Fruit fly (Drosophila melanogaster) whole organism, prepupa: ENCODE data around the gene Wnt10.

Experiments used
- Blimp-1 ChIP-seq: fragments of 200-800 bp; sonication (Bioruptor generic); optimal IDR thresholded peaks from 3 replicates; lab custom pipeline; 2017; ENCODE audit warnings: missing biosample characterization, missing genetic modification characterization, mild to moderate bottlenecking, moderate library complexity, missing genetic modification reagents
- CG10669 ChIP-seq: fragments of 200-800 bp; sonication (Bioruptor generic); optimal IDR thresholded peaks from 3 replicates; lab custom pipeline; 2018; ENCODE audit warnings: missing biosample characterization, mild to moderate bottlenecking, missing genetic modification characterization, moderate library complexity
- CG11762 ChIP-seq: fragments of 200-800 bp; sonication (Bioruptor generic); optimal IDR thresholded peaks from 3 replicates; lab custom pipeline; 2016; ENCODE audit warnings: missing biosample characterization, missing genetic modification characterization; ENCODE audit not compliant: insufficient read depth
- CG15336 ChIP-seq: fragments of 200-800 bp; sonication (Bioruptor generic); IDR thresholded peaks from 2 replicates; pipeline ENCODE4 v1.3.6; 2022; ENCODE audit warnings: missing biosample characterization, missing genetic modification characterization
- CG31627 ChIP-seq: fragments of 200-800 bp; sonication (Bioruptor generic); optimal IDR thresholded peaks from 3 replicates; lab custom pipeline; 2016; ENCODE audit warnings: missing biosample characterization, missing genetic modification characterization
- CG34406 ChIP-seq: fragments of 200-800 bp; sonication (Bioruptor generic); optimal IDR thresholded peaks from 3 replicates; lab custom pipeline; 2016; ENCODE audit warnings: missing biosample characterization, missing genetic modification characterization
- CG6163 ChIP-seq: fragments of 200-800 bp; sonication (Bioruptor generic); IDR thresholded peaks from 3 replicates; pipeline ENCODE4 v1.3.6; 2022; ENCODE audit warnings: missing biosample characterization, missing genetic modification characterization
- CG6276 ChIP-seq: fragments of 200-800 bp; sonication (Bioruptor generic); optimal IDR thresholded peaks from 2 replicates; lab custom pipeline; 2017; ENCODE audit warnings: missing biosample characterization, mild to moderate bottlenecking, missing genetic modification characterization
- CG6792 ChIP-seq: fragments of 200-800 bp; sonication (Bioruptor generic); optimal IDR thresholded peaks from 3 replicates; lab custom pipeline; 2016; ENCODE audit warnings: missing biosample characterization, missing genetic modification characterization
- CG6808 ChIP-seq: fragments of 200-800 bp; sonication (Bioruptor generic); optimal IDR thresholded peaks from 3 replicates; lab custom pipeline; 2017; ENCODE audit warnings: missing biosample characterization, missing genetic modification characterization, mild to moderate bottlenecking, moderate library complexity, missing genetic modification reagents
- CG6854 ChIP-seq: fragments of 200-800 bp; sonication (Bioruptor generic); optimal IDR thresholded peaks from 2 replicates; lab custom pipeline; 2017; ENCODE audit warnings: missing biosample characterization, mild to moderate bottlenecking, missing genetic modification characterization
- CG7368 ChIP-seq: fragments of 200-800 bp; sonication (Bioruptor generic); optimal IDR thresholded peaks from 3 replicates; lab custom pipeline; 2016; ENCODE audit warnings: missing biosample characterization, missing genetic modification characterization
- CG8119 ChIP-seq: fragments of 200-800 bp; sonication (Bioruptor generic); IDR thresholded peaks from 3 replicates; pipeline ENCODE4 v1.3.6; 2022; ENCODE audit warnings: missing biosample characterization, missing genetic modification characterization
- CG8319 ChIP-seq: fragments of 200-800 bp; sonication (Bioruptor generic); optimal IDR thresholded peaks from 3 replicates; lab custom pipeline; 2016; ENCODE audit warnings: missing biosample characterization, missing genetic modification characterization
- CG8632 ChIP-seq: fragments of 200-800 bp; sonication (Bioruptor generic); optimal IDR thresholded peaks from 3 replicates; lab custom pipeline; 2016; ENCODE audit warnings: missing biosample characterization, missing genetic modification characterization
- Eip75B ChIP-seq: fragments of 200-800 bp; sonication (Bioruptor generic); optimal IDR thresholded peaks from 3 replicates; lab custom pipeline; 2016; ENCODE audit warnings: missing biosample characterization, missing genetic modification characterization
- Eip78C ChIP-seq: fragments of 200-800 bp; sonication (Bioruptor generic); peaks from one replicate; lab custom pipeline; 2016; ENCODE audit warnings: missing biosample characterization, missing genetic modification characterization
- Eip93F ChIP-seq: fragments of 200-800 bp; sonication (Bioruptor generic); optimal IDR thresholded peaks from 2 replicates; lab custom pipeline; 2016; ENCODE audit warnings: missing biosample characterization, mild to moderate bottlenecking, missing genetic modification characterization
- Ets21C ChIP-seq: fragments of 200-800 bp; sonication (Bioruptor generic); optimal IDR thresholded peaks from 3 replicates; lab custom pipeline; 2016; ENCODE audit warnings: missing biosample characterization, missing genetic modification characterization
- Hr38 ChIP-seq: sonication (Bioruptor generic); optimal IDR thresholded peaks from 2 replicates; lab custom pipeline; 2016; ENCODE audit warnings: missing biosample characterization, missing genetic modification characterization
- Hr39 ChIP-seq: fragments of 200-800 bp; sonication (Bioruptor generic); optimal IDR thresholded peaks from 2 replicates; lab custom pipeline; 2016; ENCODE audit warnings: missing biosample characterization, missing genetic modification characterization
- Hr4 ChIP-seq: fragments of 200-800 bp; sonication (Bioruptor generic); optimal IDR thresholded peaks from 3 replicates; lab custom pipeline; 2016; ENCODE audit warnings: missing biosample characterization, missing genetic modification characterization
- Lpt ChIP-seq: fragments of 200-800 bp; sonication (Bioruptor generic); optimal IDR thresholded peaks from 3 replicates; lab custom pipeline; 2016; ENCODE audit warnings: missing biosample characterization, missing genetic modification characterization
- Met ChIP-seq: fragments of 200-800 bp; sonication (Bioruptor generic); optimal IDR thresholded peaks from 3 replicates; lab custom pipeline; 2016; ENCODE audit warnings: missing biosample characterization, missing genetic modification characterization
- Smox ChIP-seq: fragments of 200-800 bp; sonication (Bioruptor generic); optimal IDR thresholded peaks from 3 replicates; lab custom pipeline; 2016; ENCODE audit warnings: missing biosample characterization, missing genetic modification characterization
- Sox14 ChIP-seq: fragments of 200-800 bp; sonication (Bioruptor generic); optimal IDR thresholded peaks from 3 replicates; lab custom pipeline; 2016; ENCODE audit warnings: missing biosample characterization, missing genetic modification characterization
- Sox15 ChIP-seq: fragments of 200-800 bp; sonication (Bioruptor generic); optimal IDR thresholded peaks from 3 replicates; lab custom pipeline; 2016; ENCODE audit warnings: missing biosample characterization, missing genetic modification characterization
- achi ChIP-seq: fragments of 200-800 bp; sonication (Bioruptor generic); optimal IDR thresholded peaks from 3 replicates; lab custom pipeline; 2016; ENCODE audit warnings: missing biosample characterization, missing genetic modification characterization
- acj6 ChIP-seq: fragments of 200-800 bp; sonication (Bioruptor generic); optimal IDR thresholded peaks from 3 replicates; lab custom pipeline; 2016; ENCODE audit warnings: missing biosample characterization, missing genetic modification characterization
- dac ChIP-seq: fragments of 200-800 bp; sonication (Bioruptor generic); optimal IDR thresholded peaks from 2 replicates; lab custom pipeline; 2017; ENCODE audit warnings: missing biosample characterization, mild to moderate bottlenecking, missing genetic modification characterization
- eg ChIP-seq: fragments of 200-800 bp; sonication (Bioruptor generic); IDR thresholded peaks from 3 replicates; pipeline ENCODE4 v1.3.6; 2022; ENCODE audit warnings: missing biosample characterization, missing genetic modification characterization
- esn ChIP-seq: fragments of 200-800 bp; sonication (Bioruptor generic); optimal IDR thresholded peaks from 2 replicates; lab custom pipeline; 2016; ENCODE audit warnings: missing biosample characterization, mild to moderate bottlenecking, missing genetic modification characterization, moderate library complexity
- fd85E ChIP-seq: fragments of 200-800 bp; sonication (Bioruptor generic); optimal IDR thresholded peaks from 3 replicates; lab custom pipeline; 2016; ENCODE audit warnings: missing biosample characterization, missing genetic modification characterization
- fkh ChIP-seq: fragments of 200-800 bp; sonication (Bioruptor generic); optimal IDR thresholded peaks from 3 replicates; lab custom pipeline; 2017; ENCODE audit warnings: missing biosample characterization, mild to moderate bottlenecking, missing genetic modification characterization, moderate library complexity
- net ChIP-seq: fragments of 200-800 bp; sonication (Bioruptor generic); optimal IDR thresholded peaks from 3 replicates; lab custom pipeline; 2016; ENCODE audit warnings: missing biosample characterization, missing genetic modification characterization
- pdm3 ChIP-seq: fragments of 200-800 bp; sonication (Bioruptor generic); optimal IDR thresholded peaks from 3 replicates; lab custom pipeline; 2016; ENCODE audit warnings: missing biosample characterization, missing genetic modification characterization
- salr ChIP-seq, 2 experiments: fragments of 200-800 bp; sonication (Bioruptor generic); optimal IDR thresholded peaks; 3 replicates each; lab custom pipeline; 2016 to 2018; ENCODE audit warnings: missing biosample characterization in 2 of 2, missing genetic modification characterization in 2 of 2, mild to moderate bottlenecking in 1 of 2
- ss ChIP-seq, 2 experiments: fragments of 200-800 bp; sonication (Bioruptor generic); optimal IDR thresholded peaks; 2 replicates in 1 of 2; 3 replicates in 1 of 2; lab custom pipeline; 2017 to 2018; ENCODE audit warnings: mild to moderate bottlenecking in 2 of 2, missing biosample characterization in 2 of 2, missing genetic modification characterization in 2 of 2, moderate library complexity in 1 of 2
- svp ChIP-seq: fragments of 200-800 bp; sonication (Bioruptor generic); peaks from one replicate; lab custom pipeline; 2016; ENCODE audit warnings: missing biosample characterization, missing genetic modification characterization
- topi ChIP-seq: fragments of 200-800 bp; sonication (Bioruptor generic); optimal IDR thresholded peaks from 3 replicates; lab custom pipeline; 2016; ENCODE audit warnings: missing biosample characterization, missing genetic modification characterization
- vri ChIP-seq: fragments of 200-800 bp; sonication (Bioruptor generic); optimal IDR thresholded peaks from 3 replicates; lab custom pipeline; 2016; ENCODE audit warnings: missing biosample characterization, mild to moderate bottlenecking, missing genetic modification characterization

Gene Wnt10

dm6 chr2L:7323005-7323404 is 40.2 kb upstream of the Wnt10 start (continued):
- TF ChIP-seq fkh (GFP tag; lab: Kevin White, UChicago) = no peak
- TF ChIP-seq CG8319 = peak; percentile 30
- peak; percentile 74 for TF ChIP-seq svp (GFP tag; lab: Kevin White, UChicago)
- 0 out of 3 replicates have a peak, but pooled peaks have one; percentile 35 for TF ChIP-seq eg
- peak; percentile 34 for TF ChIP-seq Smox (GFP tag; lab: Kevin White, UChicago)
- peak; percentile 79 for TF ChIP-seq CG6163 (GFP tag; lab: Robert Waterston, UW)
- TF ChIP-seq CG8632 (GFP tag; lab: Kevin White, UChicago) = peak; percentile 23
- TF ChIP-seq Sox14 (GFP tag; lab: Kevin White, UChicago) = peak; percentile 67
- TF ChIP-seq Hr38 (GFP tag; lab: Kevin White, UChicago) = no peak
- no peak for TF ChIP-seq dac (GFP tag; lab: Kevin White, UChicago)
- peak; percentile 81 for TF ChIP-seq Eip78C (GFP tag; lab: Kevin White, UChicago)
- peak; percentile 22 for TF ChIP-seq CG6854
- TF ChIP-seq Met (GFP tag; lab: Kevin White, UChicago) = peak; percentile 70
- peak; percentile 3 for TF ChIP-seq Sox15 (GFP tag; lab: Kevin White, UChicago)
- no peak for TF ChIP-seq CG6276 (GFP tag; lab: Kevin White, UChicago)
- TF ChIP-seq CG6808 (GFP tag; lab: Kevin White, UChicago) = peak; percentile 79
- TF ChIP-seq net = peak; percentile 35
- peak; percentile 33 for TF ChIP-seq topi (GFP tag; lab: Kevin White, UChicago)
- TF ChIP-seq Hr39 (GFP tag; lab: Kevin White, UChicago) = peak; percentile 1
- TF ChIP-seq CG31627 (GFP tag; lab: Kevin White, UChicago) = no peak
- peak; percentile 47 for TF ChIP-seq vri (GFP tag; lab: Kevin White, UChicago)
- TF ChIP-seq fd85E = no peak
- peak; percentile 35 for TF ChIP-seq acj6 (GFP tag; lab: Kevin White, UChicago)
- TF ChIP-seq CG7368 (GFP tag; lab: Kevin White, UChicago) = peak; percentile 5
- TF ChIP-seq achi (GFP tag; lab: Kevin White, UChicago) = peak; percentile 62
- TF ChIP-seq Hr4 = no peak
- peak; percentile 61 for TF ChIP-seq esn (GFP tag; lab: Kevin White, UChicago)
- no peak for TF ChIP-seq Blimp-1
- TF ChIP-seq CG34406 (GFP tag; lab: Kevin White, UChicago) = peak; percentile 14
- TF ChIP-seq salr (GFP tag; optimal IDR thresholded peaks at IDR 0.05; lab: Kevin White, UChicago) = peak; percentile 6 to 38
- TF ChIP-seq CG11762 (GFP tag; lab: Kevin White, UChicago) = peak; percentile 9
- TF ChIP-seq Eip93F (GFP tag; lab: Kevin White, UChicago) = no peak

DNA sequence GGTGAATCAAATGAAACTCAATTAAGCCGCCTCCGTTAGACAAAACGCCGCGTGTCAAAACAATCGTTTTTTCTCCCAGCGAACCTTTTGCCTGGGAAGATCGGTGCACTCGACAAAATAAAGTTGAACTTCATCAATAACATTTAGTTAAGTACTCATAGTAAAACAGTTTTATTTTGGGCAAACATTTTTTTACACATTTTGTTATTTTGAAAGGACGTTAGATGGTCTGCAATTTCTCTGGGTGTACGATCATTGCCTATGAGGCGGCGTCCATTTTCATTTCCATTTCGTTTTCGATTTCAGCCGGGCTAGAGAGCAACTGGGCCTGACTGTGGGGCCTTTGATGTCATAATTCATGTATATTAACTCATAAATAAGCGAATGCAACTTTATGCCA is 36.8 kb upstream of the Wnt10 start:
- peak; percentile 63; the same call in 2 of the 3 replicates for TF ChIP-seq eg
- TF ChIP-seq Sox14 (GFP tag; lab: Kevin White, UChicago) = no peak
- 0 out of 3 replicates have a peak, but pooled peaks have one; percentile 16 for TF ChIP-seq CG8119 (GFP tag; lab: Robert Waterston, UW)
- TF ChIP-seq Eip78C (GFP tag; lab: Kevin White, UChicago) = peak; percentile 48
- TF ChIP-seq CG31627 (GFP tag; lab: Kevin White, UChicago) = no peak
- no peak for TF ChIP-seq CG7368 (GFP tag; lab: Kevin White, UChicago)
- peak; percentile 2 for TF ChIP-seq CG10669
- TF ChIP-seq, all 60 proteins: peak for 4

DNA sequence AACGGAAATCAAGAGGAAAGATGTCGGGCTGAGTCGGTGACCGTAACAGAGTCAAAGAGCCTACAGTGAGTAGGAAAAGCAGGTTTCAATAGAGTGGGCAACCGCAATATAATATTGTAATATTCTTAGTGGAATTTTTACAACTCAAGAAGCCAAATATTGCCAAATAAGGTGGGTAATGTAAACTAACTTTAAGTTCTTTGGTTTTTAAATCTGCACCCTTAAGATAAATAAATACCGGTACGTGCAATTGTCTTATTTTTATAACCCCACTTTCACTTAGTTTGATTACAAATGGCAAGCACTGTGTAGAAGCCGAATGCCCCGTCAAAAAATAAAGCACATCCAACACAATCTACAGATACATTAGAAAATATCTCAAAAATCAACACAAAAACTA is 30.4 kb upstream of the Wnt10 start:
- no peak for TF ChIP-seq Ets21C
- no peak for TF ChIP-seq CG6792 (GFP tag; lab: Kevin White, UChicago)
- no peak for TF ChIP-seq achi (GFP tag; lab: Kevin White, UChicago)
- TF ChIP-seq CG11762 (GFP tag; lab: Kevin White, UChicago) = no peak
- no peak for TF ChIP-seq CG7368 (GFP tag; lab: Kevin White, UChicago)
- no peak for TF ChIP-seq CG15336
- no peak for TF ChIP-seq Blimp-1
- no peak for TF ChIP-seq pdm3 (GFP tag; lab: Kevin White, UChicago)
- no peak for TF ChIP-seq dac (GFP tag; lab: Kevin White, UChicago)
- TF ChIP-seq ss (GFP tag; optimal IDR thresholded peaks at IDR 0.05; lab: Kevin White, UChicago) = no peak
- no peak for TF ChIP-seq Lpt
- no peak for TF ChIP-seq CG8319
- TF ChIP-seq Eip75B = no peak
- TF ChIP-seq, all 60 proteins: peak for 0
